Worm (Caenorhabditis elegans) whole organism, mixed stage, embryonic: Measurements from ENCODE around the gene pals-30.

Experiments used
- bed-3 ChIP-seq: fragments of 200-800 bp; sonication (Bioruptor generic); optimal IDR thresholded peaks from 3 replicates; lab custom pipeline; 2018; ENCODE audit warnings: mild to moderate bottlenecking, missing genetic modification characterization, moderate library complexity, missing compliant biosample characterization
- blmp-1 ChIP-seq: fragments of 150-350 bp; optimal IDR thresholded peaks from 2 replicates; lab custom pipeline; 2014; ENCODE audit warnings: missing biosample characterization, missing genetic modification characterization
- ces-1 ChIP-seq: fragments of 150-350 bp; optimal IDR thresholded peaks from 2 replicates; lab custom pipeline; 2014; ENCODE audit warnings: missing biosample characterization, missing genetic modification reagents, missing genetic modification characterization
- cnd-1 ChIP-seq: fragments of 200-800 bp; sonication (Bioruptor generic); optimal IDR thresholded peaks from 2 replicates; lab custom pipeline; 2018; ENCODE audit warnings: mild to moderate bottlenecking, missing genetic modification characterization, missing compliant biosample characterization
- elt-1 ChIP-seq: sonication (generic microtip); optimal IDR thresholded peaks from 2 replicates; lab custom pipeline; 2017; ENCODE audit warnings: missing genetic modification characterization, mild to moderate bottlenecking, missing compliant biosample characterization, antibody characterized with exemption, moderate library complexity, borderline replicate concordance; ENCODE audit not compliant: insufficient read depth
- elt-3 ChIP-seq: fragments of 150-350 bp; optimal IDR thresholded peaks from 2 replicates; lab custom pipeline; 2014; ENCODE audit warnings: missing biosample characterization, missing genetic modification characterization
- ham-2 ChIP-seq: fragments of 200-800 bp; sonication (Bioruptor generic); optimal IDR thresholded peaks from 2 replicates; lab custom pipeline; 2018; ENCODE audit warnings: mild to moderate bottlenecking, missing genetic modification characterization, missing compliant biosample characterization
- lin-13 ChIP-seq: fragments of 150-350 bp; optimal IDR thresholded peaks from 2 replicates; lab custom pipeline; 2014; ENCODE audit warnings: missing biosample characterization, missing genetic modification characterization
- nhr-76 ChIP-seq: sonication (generic microtip); optimal IDR thresholded peaks from 2 replicates; lab custom pipeline; 2017; ENCODE audit warnings: missing biosample characterization, missing genetic modification characterization
- tbx-8 ChIP-seq: fragments of 200-800 bp; sonication (Bioruptor generic); optimal IDR thresholded peaks from 2 replicates; lab custom pipeline; 2018; ENCODE audit warnings: mild to moderate bottlenecking, missing genetic modification characterization, moderate library complexity, missing compliant biosample characterization
- unc-39 ChIP-seq: fragments of 150-350 bp; optimal IDR thresholded peaks from 2 replicates; lab custom pipeline; 2014; ENCODE audit warnings: missing biosample characterization, missing genetic modification characterization
- unc-62 ChIP-seq: fragments of 150-350 bp; optimal IDR thresholded peaks from 2 replicates; lab custom pipeline; 2014; ENCODE audit warnings: missing biosample characterization, missing genetic modification reagents, missing genetic modification characterization
- ztf-11 ChIP-seq: fragments of 150-350 bp; optimal IDR thresholded peaks from 2 replicates; lab custom pipeline; 2014; ENCODE audit warnings: missing biosample characterization, missing genetic modification characterization

- no peak for TF ChIP-seq tbx-8
- peak; percentile 9 for TF ChIP-seq blmp-1 (tag; lab: Kevin White, UChicago)
- no peak for TF ChIP-seq ces-1 (GFP tag; lab: Kevin White, UChicago)
- no peak for TF ChIP-seq elt-1 (tag; lab: Kevin White, UChicago)
- TF ChIP-seq bed-3 (GFP tag; lab: Kevin White, UChicago): no peak
- no peak for TF ChIP-seq ham-2 (GFP tag; lab: Kevin White, UChicago)
- TF ChIP-seq nhr-76 (tag; lab: Kevin White, UChicago): no peak
- no peak for TF ChIP-seq elt-3
- no peak for TF ChIP-seq unc-62 (GFP tag; lab: Kevin White, UChicago)
- TF ChIP-seq ztf-11 (tag; lab: Kevin White, UChicago): no peak
- no peak for TF ChIP-seq unc-39 (tag; lab: Kevin White, UChicago)
- no peak for TF ChIP-seq cnd-1 (tag; lab: Kevin White, UChicago)
- TF ChIP-seq lin-13 (tag; lab: Kevin White, UChicago): no peak
Measured at ce11 chrIV:14532366-14532765, 19.4 kb downstream of the pals-30 start.
